Worm (Caenorhabditis elegans) whole organism, L1 larva: ENCODE measurements around the gene mltn-9.

ENCODE experiments used
- egl-27 ChIP-seq, 2 experiments: fragments of 150-350 bp in 1 of 2; sonication (generic microtip); optimal IDR thresholded peaks; 3 replicates each; lab custom pipeline; 2017 to 2018; ENCODE audit warnings: missing biosample characterization in 2 of 2, missing genetic modification characterization in 2 of 2, missing genetic modification reagents in 2 of 2
- jun-1 ChIP-seq: fragments of 150-350 bp; optimal IDR thresholded peaks from 2 replicates; lab custom pipeline; 2014; ENCODE audit warnings: missing biosample characterization, missing genetic modification reagents, missing genetic modification characterization
- lin-35 ChIP-seq, 2 experiments: fragments of 150-350 bp; optimal IDR thresholded peaks; 2 replicates each; lab custom pipeline; 2014; ENCODE audit warnings: missing biosample characterization in 2 of 2, missing genetic modification characterization in 2 of 2, missing genetic modification reagents in 2 of 2
- lsy-2 ChIP-seq, 2 experiments: fragments of 150-350 bp; optimal IDR thresholded peaks; 2 replicates each; lab custom pipeline; 2014; ENCODE audit warnings: missing biosample characterization in 2 of 2, missing genetic modification characterization in 2 of 2
- mep-1 ChIP-seq: fragments of 150-350 bp; optimal IDR thresholded peaks from 2 replicates; lab custom pipeline; 2014; ENCODE audit warnings: missing biosample characterization, missing genetic modification characterization
- nhr-77 ChIP-seq: fragments of 150-350 bp; optimal IDR thresholded peaks from 2 replicates; lab custom pipeline; 2014; ENCODE audit warnings: missing biosample characterization, missing genetic modification characterization
- pqm-1 ChIP-seq: sonication (generic microtip); optimal IDR thresholded peaks from 3 replicates; lab custom pipeline; 2017; ENCODE audit warnings: missing biosample characterization, missing genetic modification characterization
- sptf-1 ChIP-seq: fragments of 150-350 bp; optimal IDR thresholded peaks from 2 replicates; lab custom pipeline; 2014; ENCODE audit warnings: missing biosample characterization, missing genetic modification characterization
- unc-130 ChIP-seq: fragments of 150-350 bp; optimal IDR thresholded peaks from 2 replicates; lab custom pipeline; 2017; ENCODE audit warnings: missing biosample characterization, missing genetic modification characterization, inconsistent platforms
- unc-62 ChIP-seq: fragments of 150-350 bp; optimal IDR thresholded peaks from 2 replicates; lab custom pipeline; 2014; ENCODE audit warnings: missing biosample characterization, missing genetic modification reagents, missing genetic modification characterization
- ztf-11 ChIP-seq, 2 experiments: sonication (generic microtip); optimal IDR thresholded peaks; 2 replicates each; lab custom pipeline; 2016 to 2017; ENCODE audit warnings: missing genetic modification characterization in 2 of 2, missing biosample characterization in 1 of 2, missing compliant biosample characterization in 1 of 2
- ztf-4 ChIP-seq: fragments of 150-350 bp; optimal IDR thresholded peaks from 2 replicates; lab custom pipeline; 2014; ENCODE audit warnings: missing biosample characterization, missing genetic modification characterization

DNA sequence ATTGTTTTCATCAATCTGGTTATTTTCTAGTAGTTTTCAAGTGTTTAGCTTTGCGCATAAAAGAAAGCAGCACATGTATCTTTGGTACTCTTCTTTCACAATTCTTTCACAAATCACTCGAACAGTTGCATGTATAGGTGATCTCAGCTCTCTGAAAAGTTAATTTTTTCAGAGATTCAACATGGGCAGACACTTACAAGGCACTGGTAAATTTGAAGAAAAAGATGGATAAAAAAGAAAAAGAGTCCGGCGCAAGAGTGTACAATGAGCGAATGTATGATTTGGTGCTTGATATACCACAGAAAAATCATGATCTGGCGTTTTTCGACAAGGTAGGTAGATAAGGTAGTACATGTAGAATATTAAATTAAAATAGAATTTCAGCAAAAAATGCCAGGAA, 2.3 kb downstream of the mltn-9 start:
- no peak for TF ChIP-seq unc-62 (GFP tag; lab: Kevin White, UChicago)
- TF ChIP-seq mep-1 (tag; lab: Kevin White, UChicago) = no peak
- no peak for TF ChIP-seq nhr-77 (tag; lab: Kevin White, UChicago)
- TF ChIP-seq ztf-11 (tag; optimal IDR thresholded peaks at IDR 0.05; lab: Kevin White, UChicago) = no peak
- no peak for TF ChIP-seq egl-27 (tag; optimal IDR thresholded peaks at IDR 0.05; lab: Kevin White, UChicago)
- TF ChIP-seq jun-1 (tag; lab: Kevin White, UChicago) = no peak
- TF ChIP-seq pqm-1 (tag; lab: Kevin White, UChicago) = no peak
- no peak for TF ChIP-seq lin-35 (GFP tag; optimal IDR thresholded peaks at IDR 0.05; lab: Kevin White, UChicago)
- TF ChIP-seq sptf-1 = no peak
- TF ChIP-seq lsy-2 (tag; optimal IDR thresholded peaks at IDR 0.05; lab: Kevin White, UChicago) = no peak
- TF ChIP-seq unc-130 (tag; lab: Kevin White, UChicago) = no peak
- TF ChIP-seq ztf-4 (tag; lab: Kevin White, UChicago) = no peak
